Worm (Caenorhabditis elegans): Measurements from ENCODE around the gene T25B9.5.

The T25B9.5 gene

DNA sequence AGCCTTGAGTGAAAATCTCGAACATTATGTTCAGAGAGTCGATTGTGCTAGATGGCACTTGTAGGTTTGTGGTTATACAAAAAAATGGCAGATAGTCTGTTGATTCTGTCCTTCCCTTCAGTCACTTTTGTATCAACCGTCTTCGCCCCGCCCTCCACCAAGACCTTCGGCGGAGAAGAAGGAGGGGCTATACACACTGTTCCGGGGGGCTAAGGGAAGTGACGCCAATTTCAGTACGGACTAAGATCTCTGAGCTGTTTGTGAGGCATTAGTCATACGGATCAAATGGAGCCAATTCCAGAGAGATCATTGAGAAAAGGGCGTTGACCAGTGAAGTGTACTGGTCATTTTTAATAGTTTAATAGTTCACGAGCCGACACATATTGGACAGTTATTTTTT lies 26.0 kb upstream of the T25B9.5 start, which contains the start of gene swt-3:
Gene swt-3, minus strand, starts transcription at position 101 of the 400 bp plus-strand sequence.
- TF ChIP-seq cnd-1 (tag; optimal IDR thresholded peaks at IDR 0.05), result no peak
- no peak for TF ChIP-seq sptf-1 (tag; optimal IDR thresholded peaks at IDR 0.05)

DNA sequence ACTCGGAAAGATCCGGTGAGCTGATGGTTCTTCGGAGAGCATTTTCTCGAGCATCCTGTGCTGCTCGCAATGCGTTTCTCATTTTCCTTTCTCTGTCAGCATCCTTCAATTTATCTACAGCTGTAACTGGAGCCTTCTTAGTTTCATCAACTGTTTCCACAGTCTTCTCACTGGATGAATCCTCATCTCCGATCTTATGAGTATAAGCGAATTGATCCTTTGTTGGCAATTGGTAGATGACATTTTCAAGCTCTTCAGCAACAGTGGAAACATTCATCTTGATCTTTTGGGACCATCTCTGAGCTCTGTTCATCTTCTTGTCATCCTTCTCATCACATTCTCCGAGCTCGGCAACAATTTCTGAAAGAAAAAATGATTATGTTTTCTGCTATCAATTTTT lies 24.7 kb upstream of the T25B9.5 start:
- TF ChIP-seq mab-5 (tag; optimal IDR thresholded peaks at IDR 0.05), result no peak

DNA sequence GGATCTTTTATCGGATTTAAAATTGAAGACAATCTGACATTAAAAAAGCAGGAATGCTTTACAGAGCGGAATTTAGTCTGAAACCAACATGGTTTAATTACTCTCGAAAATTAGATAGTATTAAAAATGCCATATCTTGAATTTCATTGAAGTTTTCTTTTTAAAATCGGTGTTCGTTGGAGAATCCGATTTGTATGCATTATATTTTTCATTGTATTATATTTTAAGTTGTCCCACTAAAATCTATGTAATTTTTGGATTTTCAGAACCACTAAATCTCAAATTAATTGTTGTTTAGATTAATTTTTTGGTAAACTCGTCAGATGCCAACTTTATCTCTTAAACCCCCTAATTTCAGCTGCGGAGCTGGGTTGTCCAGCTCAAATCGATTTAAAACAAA lies 24.0 kb upstream of the T25B9.5 start:
- TF ChIP-seq unc-62 (GFP tag; optimal IDR thresholded peaks at IDR 0.05) (no peak), pha-4 (tag; optimal IDR thresholded peaks at IDR 0.05) (no peak), nhr-28 (tag; optimal IDR thresholded peaks at IDR 0.05) (no peak), nhr-12 (tag; optimal IDR thresholded peaks at IDR 0.05) (no peak), mab-5 (tag; optimal IDR thresholded peaks at IDR 0.05) (no peak), sem-2 (GFP tag; optimal IDR thresholded peaks at IDR 0.05) (no peak), sptf-1 (tag; optimal IDR thresholded peaks at IDR 0.05) (no peak), ham-2 (GFP tag; optimal IDR thresholded peaks at IDR 0.05) (no peak), nhr-237 (tag; optimal IDR thresholded peaks at IDR 0.05) (no peak), ceh-83 (GFP tag; optimal IDR thresholded peaks at IDR 0.05) (no peak), zip-8 (tag; optimal IDR thresholded peaks at IDR 0.05) (no peak), M03D4.4 (tag; optimal IDR thresholded peaks at IDR 0.05) (no peak), ztf-11 (tag; optimal IDR thresholded peaks at IDR 0.05) (no peak), mep-1 (tag; optimal IDR thresholded peaks at IDR 0.05) (no peak), elt-3 (tag; optimal IDR thresholded peaks at IDR 0.05) (no peak)

DNA sequence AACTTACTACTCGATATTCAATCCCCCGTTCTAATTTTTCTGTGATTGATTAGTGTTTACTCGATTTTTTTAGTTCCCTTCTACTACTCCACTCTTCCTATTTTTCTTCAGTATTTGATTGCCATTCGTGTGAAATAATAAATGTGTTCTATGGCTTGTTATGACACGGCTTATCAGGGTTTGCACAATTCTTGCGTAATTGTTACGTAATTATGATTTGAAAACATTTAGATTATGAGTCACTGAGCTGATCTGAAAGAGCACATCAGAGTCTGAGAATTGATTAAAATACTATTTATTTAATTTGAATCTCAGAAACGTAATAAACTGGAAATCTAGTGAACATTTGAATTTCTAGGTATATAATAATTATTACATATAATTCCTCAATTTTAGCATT lies 23.0 kb upstream of the T25B9.5 start:
- TF ChIP-seq zip-8 (tag; optimal IDR thresholded peaks at IDR 0.05) (peak; percentile 99), mep-1 (tag; optimal IDR thresholded peaks at IDR 0.05) (no peak), nhr-12 (tag; optimal IDR thresholded peaks at IDR 0.05) (no peak), cnd-1 (tag; optimal IDR thresholded peaks at IDR 0.05) (no peak), ztf-11 (tag; optimal IDR thresholded peaks at IDR 0.05) (no peak), tbx-8 (GFP tag; optimal IDR thresholded peaks at IDR 0.05) (no peak), ceh-39 (tag; optimal IDR thresholded peaks at IDR 0.05) (no peak)

DNA sequence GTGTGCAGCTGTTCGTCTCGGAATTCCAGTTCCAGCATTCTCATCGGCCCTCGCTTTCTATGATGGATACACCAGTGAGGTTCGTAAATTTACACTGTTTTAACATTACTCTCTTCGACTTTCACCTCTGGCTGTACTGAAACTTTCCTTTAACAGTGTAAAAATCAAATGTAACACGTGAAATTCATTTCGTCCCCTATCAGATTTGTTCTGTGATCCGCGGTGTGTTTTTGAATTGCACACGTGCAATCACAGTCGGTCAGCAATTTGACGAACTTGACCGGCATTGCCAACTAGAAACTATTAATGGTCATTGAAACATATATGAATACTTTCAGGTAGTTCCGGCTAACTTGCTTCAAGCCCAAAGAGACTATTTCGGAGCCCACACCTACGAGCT lies 22.5 kb upstream of the T25B9.5 start:
- TF ChIP-seq mls-2 (tag; optimal IDR thresholded peaks at IDR 0.05) (no peak), unc-120 (tag; optimal IDR thresholded peaks at IDR 0.05; ENCODE audit: poor library complexity, severe bottlenecking) (no peak), ceh-83 (GFP tag; optimal IDR thresholded peaks at IDR 0.05) (no peak), ceh-43 (GFP tag; optimal IDR thresholded peaks at IDR 0.05) (no peak), lin-32 (GFP tag; optimal IDR thresholded peaks at IDR 0.05) (no peak), bed-3 (GFP tag; optimal IDR thresholded peaks at IDR 0.05) (no peak), zip-8 (tag; optimal IDR thresholded peaks at IDR 0.05) (no peak), blmp-1 (tag; optimal IDR thresholded peaks at IDR 0.05) (no peak), sptf-1 (tag; optimal IDR thresholded peaks at IDR 0.05) (no peak), drap-1 (GFP tag; optimal IDR thresholded peaks at IDR 0.05) (no peak), elt-3 (tag; optimal IDR thresholded peaks at IDR 0.05) (no peak)

DNA sequence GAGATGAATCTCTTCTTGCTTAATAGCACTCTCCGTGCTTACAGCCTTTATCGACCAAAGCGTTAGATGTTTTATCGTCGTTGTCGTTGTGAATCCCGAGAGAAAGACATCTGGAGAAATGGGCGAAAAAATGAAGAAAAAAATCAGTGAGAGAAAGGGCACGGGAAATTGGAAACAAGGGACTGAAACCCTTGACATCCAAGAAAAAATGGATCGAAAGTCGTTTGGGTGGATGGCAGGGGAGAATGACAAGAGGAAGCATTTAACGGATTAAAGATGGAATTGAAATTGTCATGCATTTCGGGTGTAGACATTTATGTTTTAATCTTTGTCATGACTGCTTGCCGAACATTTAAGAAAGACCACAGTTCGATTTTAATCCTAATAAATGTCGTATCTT lies 19.2 kb upstream of the T25B9.5 start, which contains the start of gene inpp-1:
Gene inpp-1, minus strand, starts transcription at position 101 of the 400 bp plus-strand sequence.
- TF ChIP-seq nhr-28 (tag; optimal IDR thresholded peaks at IDR 0.05), result no peak
- TF ChIP-seq ham-2 (GFP tag; optimal IDR thresholded peaks at IDR 0.05), result no peak
- no peak for TF ChIP-seq sptf-1 (tag; optimal IDR thresholded peaks at IDR 0.05)
- TF ChIP-seq mep-1 (tag; optimal IDR thresholded peaks at IDR 0.05), result no peak
- TF ChIP-seq ceh-83 (GFP tag; optimal IDR thresholded peaks at IDR 0.05), result no peak
- TF ChIP-seq elt-1 (tag; optimal IDR thresholded peaks at IDR 0.05; ENCODE audit: borderline replicate concordance, insufficient read depth), result no peak
- no peak for TF ChIP-seq ces-1 (GFP tag; optimal IDR thresholded peaks at IDR 0.05)
- no peak for TF ChIP-seq zip-8 (tag; optimal IDR thresholded peaks at IDR 0.05)

DNA sequence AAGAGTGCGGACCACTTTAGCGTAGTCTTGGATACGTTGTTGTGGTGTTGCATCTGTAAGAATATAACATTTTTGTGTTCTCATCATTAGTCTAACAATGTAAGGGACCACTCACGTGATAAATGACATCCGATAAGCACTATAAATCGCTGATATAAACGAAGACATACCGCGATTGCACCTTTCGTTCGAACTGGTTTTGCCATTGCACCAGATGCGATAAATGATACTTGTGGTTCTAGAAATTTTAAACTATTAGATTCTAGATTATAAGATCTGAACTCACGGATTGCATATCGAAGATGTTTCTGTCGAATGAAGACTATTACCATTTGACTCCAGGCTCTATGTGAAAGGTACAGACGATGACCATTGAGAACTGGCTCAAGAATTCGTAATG lies 16.7 kb upstream of the T25B9.5 start:
- TF ChIP-seq sptf-1 (tag; optimal IDR thresholded peaks at IDR 0.05) (no peak), ceh-83 (GFP tag; optimal IDR thresholded peaks at IDR 0.05) (no peak)
